Worm (Caenorhabditis elegans): ENCODE measurements around the gene B0034.2.

DNA sequence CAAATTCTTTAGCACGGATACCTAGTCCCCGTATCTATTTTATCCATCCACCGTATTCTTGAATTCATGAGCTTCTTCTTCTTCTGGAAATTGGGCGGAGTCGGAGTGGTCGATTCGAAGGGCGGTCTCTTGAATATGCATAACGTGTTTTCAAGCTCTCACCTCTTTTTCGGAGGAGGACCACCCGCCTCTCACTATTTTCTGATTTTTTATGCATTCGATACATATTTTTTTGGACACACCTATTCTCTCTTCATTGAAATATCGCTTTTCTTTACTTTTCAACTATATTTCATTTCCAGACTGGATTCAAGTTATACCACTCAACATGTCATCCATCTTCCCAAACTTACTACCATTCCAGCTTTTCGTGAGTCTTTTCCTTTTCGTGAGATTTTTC lies 15.7 kb downstream of the B0034.2 start, which contains the start of gene egl-44:
- TF ChIP-seq him-1 (tag; optimal IDR thresholded peaks at IDR 0.05), result no peak
- TF ChIP-seq W03F9.2 (tag; optimal IDR thresholded peaks at IDR 0.05), result no peak

All from whole organism, L4/young adult.